Fruit fly (Drosophila melanogaster) whole organism, embryonic: ENCODE results near the gene CG8034.

ENCODE experiments used
- Bteb2 ChIP-seq: fragments of 200-800 bp; sonication (Bioruptor generic); optimal IDR thresholded peaks from 2 replicates; lab custom pipeline; 2016; ENCODE audit warnings: missing biosample characterization, missing genetic modification characterization
- CG10979 ChIP-seq: fragments of 200-800 bp; sonication (Bioruptor generic); optimal IDR thresholded peaks from 2 replicates; lab custom pipeline; 2018; ENCODE audit warnings: missing biosample characterization, mild to moderate bottlenecking, missing genetic modification characterization, moderate library complexity
- CG12155 ChIP-seq: fragments of 200-800 bp; sonication (Bioruptor generic); optimal IDR thresholded peaks from 3 replicates; lab custom pipeline; 2016; ENCODE audit warnings: missing biosample characterization, missing genetic modification characterization
- CG1233 ChIP-seq: fragments of 200-800 bp; sonication (Bioruptor generic); optimal IDR thresholded peaks from 4 replicates; lab custom pipeline; 2018; ENCODE audit warnings: missing biosample characterization, mild to moderate bottlenecking, missing genetic modification characterization
- CG13894 ChIP-seq: fragments of 200-800 bp; sonication (Bioruptor generic); optimal IDR thresholded peaks from 3 replicates; lab custom pipeline; 2018; ENCODE audit warnings: missing biosample characterization, mild to moderate bottlenecking, missing genetic modification characterization, moderate library complexity
- CG14050 ChIP-seq: fragments of 200-800 bp; sonication (Bioruptor generic); IDR thresholded peaks from 3 replicates; pipeline ENCODE4 v1.3.6; 2022; ENCODE audit warnings: missing biosample characterization, missing genetic modification characterization
- CG17359 ChIP-seq: fragments of 200-800 bp; sonication (Bioruptor generic); optimal IDR thresholded peaks from 3 replicates; lab custom pipeline; 2018; ENCODE audit warnings: missing biosample characterization, mild to moderate bottlenecking, missing genetic modification characterization, moderate library complexity
- CG18011 ChIP-seq: fragments of 200-800 bp; sonication (Bioruptor generic); optimal IDR thresholded peaks from 2 replicates; lab custom pipeline; 2017; ENCODE audit warnings: missing biosample characterization, missing genetic modification characterization, mild to moderate bottlenecking, moderate library complexity, missing genotype
- CG34376 ChIP-seq: fragments of 200-800 bp; sonication (Bioruptor generic); optimal IDR thresholded peaks from 2 replicates; lab custom pipeline; 2018; ENCODE audit warnings: missing biosample characterization, mild to moderate bottlenecking, missing genetic modification characterization
- CG3995 ChIP-seq: fragments of 200-800 bp; sonication (Bioruptor generic); optimal IDR thresholded peaks from 3 replicates; lab custom pipeline; 2016; ENCODE audit warnings: missing biosample characterization, missing genetic modification characterization
- CG4282 ChIP-seq: fragments of 200-800 bp; sonication (Bioruptor generic); optimal IDR thresholded peaks from 2 replicates; lab custom pipeline; 2016; ENCODE audit warnings: missing biosample characterization, missing genetic modification characterization
- CG4328 ChIP-seq: fragments of 200-800 bp; sonication (Bioruptor generic); optimal IDR thresholded peaks from 3 replicates; lab custom pipeline; 2017; ENCODE audit warnings: missing biosample characterization, missing genetic modification reagents, missing genetic modification characterization
- CG4707 ChIP-seq: fragments of 200-800 bp; sonication (Bioruptor generic); optimal IDR thresholded peaks from 2 replicates; lab custom pipeline; 2018; ENCODE audit warnings: missing biosample characterization, mild to moderate bottlenecking, missing genetic modification characterization, moderate library complexity
- CG7357 ChIP-seq: fragments of 200-800 bp; sonication (Bioruptor generic); IDR thresholded peaks from 3 replicates; pipeline ENCODE4 v1.3.6; 2022; ENCODE audit warnings: missing biosample characterization, missing genetic modification characterization
- CG9876 ChIP-seq: fragments of 200-800 bp; sonication (Bioruptor generic); optimal IDR thresholded peaks from 2 replicates; lab custom pipeline; 2016; ENCODE audit warnings: missing biosample characterization, missing genetic modification characterization
- CG9932 ChIP-seq: fragments of 200-800 bp; sonication (Bioruptor generic); IDR thresholded peaks from 2 replicates; pipeline ENCODE4 v1.3.6; 2022; ENCODE audit warnings: missing biosample characterization, missing genetic modification characterization
- D ChIP-seq, 2 experiments: fragments of 200-800 bp in 1 of 2; fragments of >200 bp in 1 of 2; sonication (Bioruptor generic) in 1 of 2; optimal IDR thresholded peaks; 2 replicates in 1 of 2; 3 replicates in 1 of 2; lab custom pipeline; 2017; ENCODE audit warnings: mild to moderate bottlenecking in 1 of 2, missing biosample characterization in 1 of 2, missing genetic modification characterization in 1 of 2, missing genetic modification reagents in 1 of 2
- Dad ChIP-seq: fragments of 200-800 bp; sonication (Bioruptor generic); optimal IDR thresholded peaks from 3 replicates; lab custom pipeline; 2016; ENCODE audit warnings: missing biosample characterization, missing genetic modification characterization
- Deaf1 ChIP-seq: fragments of 200-800 bp; optimal IDR thresholded peaks from 3 replicates; lab custom pipeline; 2019; ENCODE audit warnings: missing biosample characterization, mild to moderate bottlenecking, missing genetic modification characterization, moderate library complexity
- Dp ChIP-seq: fragments of 200-800 bp; sonication (Bioruptor generic); optimal IDR thresholded peaks from 2 replicates; lab custom pipeline; 2018; ENCODE audit warnings: missing biosample characterization, mild to moderate bottlenecking, missing genetic modification characterization, moderate library complexity
- H15 ChIP-seq: fragments of 200-800 bp; sonication (Bioruptor generic); IDR thresholded peaks from 3 replicates; pipeline ENCODE4 v1.3.6; 2022; ENCODE audit warnings: missing biosample characterization, missing genetic modification characterization
- Hr39 ChIP-seq: fragments of >200 bp; optimal IDR thresholded peaks from 2 replicates; lab custom pipeline; 2017
- Hr78 ChIP-seq, 2 experiments: fragments of 200-800 bp in 1 of 2; fragments of >200 bp in 1 of 2; sonication (Bioruptor generic) in 1 of 2; optimal IDR thresholded peaks; 2 replicates each; lab custom pipeline; 2017 to 2019; ENCODE audit warnings: missing biosample characterization in 2 of 2, missing genetic modification characterization in 2 of 2, mild to moderate bottlenecking in 1 of 2, moderate library complexity in 1 of 2
- Kr ChIP-seq: fragments of 200-800 bp; sonication (Bioruptor generic); optimal IDR thresholded peaks from 2 replicates; lab custom pipeline; 2017; ENCODE audit warnings: missing biosample characterization, mild to moderate bottlenecking, missing genetic modification characterization
- MBD-R2 ChIP-seq: fragments of 200-800 bp; sonication (Bioruptor generic); IDR thresholded peaks from 2 replicates; pipeline ENCODE4 v1.3.6; 2022; ENCODE audit warnings: missing biosample characterization, missing genetic modification characterization
- Med ChIP-seq: fragments of 200-800 bp; sonication (Bioruptor generic); peaks from one replicate; lab custom pipeline; 2016; ENCODE audit warnings: missing biosample characterization, missing genetic modification characterization, mild to moderate bottlenecking, inconsistent platforms, moderate library complexity
- NK7.1 ChIP-seq: fragments of 200-800 bp; sonication (Bioruptor generic); optimal IDR thresholded peaks from 3 replicates; lab custom pipeline; 2016; ENCODE audit warnings: missing biosample characterization, missing genetic modification characterization
- Poxn ChIP-seq: fragments of 200-800 bp; sonication (Bioruptor generic); IDR thresholded peaks from 2 replicates; pipeline ENCODE4 v1.3.6; 2022; ENCODE audit warnings: missing biosample characterization, missing genetic modification characterization
- Side ChIP-seq: fragments of 200-800 bp; sonication (Bioruptor generic); optimal IDR thresholded peaks from 2 replicates; lab custom pipeline; 2016; ENCODE audit warnings: missing biosample characterization, missing genetic modification characterization
- Sin3A ChIP-seq: fragments of >200 bp; optimal IDR thresholded peaks from 2 replicates; lab custom pipeline; 2018
- Ssrp ChIP-seq: fragments of 200-800 bp; sonication (Bioruptor generic); optimal IDR thresholded peaks from 2 replicates; lab custom pipeline; 2018; ENCODE audit warnings: missing biosample characterization, mild to moderate bottlenecking, missing genetic modification characterization, moderate library complexity
- ara ChIP-seq: fragments of 200-800 bp; sonication (Bioruptor generic); IDR thresholded peaks from 2 replicates; pipeline ENCODE4 v1.3.6; 2022; ENCODE audit warnings: missing biosample characterization, missing genetic modification characterization
- bab2 ChIP-seq: fragments of 200-800 bp; sonication (Bioruptor generic); optimal IDR thresholded peaks from 2 replicates; lab custom pipeline; 2016; ENCODE audit warnings: missing biosample characterization, missing genetic modification characterization
- dan ChIP-seq: fragments of 200-800 bp; sonication (Bioruptor generic); IDR thresholded peaks from 2 replicates; pipeline ENCODE4 v1.3.6; 2022; ENCODE audit warnings: missing biosample characterization, missing genetic modification characterization
- dmrt11E ChIP-seq: fragments of 200-800 bp; sonication (Bioruptor generic); optimal IDR thresholded peaks from 3 replicates; lab custom pipeline; 2018; ENCODE audit warnings: missing biosample characterization, mild to moderate bottlenecking, missing genetic modification characterization, moderate library complexity
- dmrt99B ChIP-seq: fragments of 200-800 bp; sonication (Bioruptor generic); optimal IDR thresholded peaks from 2 replicates; lab custom pipeline; 2018; ENCODE audit warnings: missing biosample characterization, mild to moderate bottlenecking, missing genetic modification characterization, moderate library complexity
- fru ChIP-seq: fragments of >200 bp; optimal IDR thresholded peaks from 2 replicates; lab custom pipeline; 2017
- gem ChIP-seq: fragments of 200-800 bp; sonication (Bioruptor generic); optimal IDR thresholded peaks from 2 replicates; lab custom pipeline; 2019; ENCODE audit warnings: missing biosample characterization, mild to moderate bottlenecking, missing genetic modification characterization, moderate library complexity
- gro ChIP-seq: fragments of 200-800 bp; sonication (Bioruptor generic); optimal IDR thresholded peaks from 2 replicates; lab custom pipeline; 2016; ENCODE audit warnings: missing biosample characterization, missing genetic modification characterization
- hth ChIP-seq: fragments of >200 bp; optimal IDR thresholded peaks from 2 replicates; lab custom pipeline; 2017; ENCODE audit warnings: inconsistent platforms
- ken ChIP-seq: fragments of 200-800 bp; sonication (Bioruptor generic); IDR thresholded peaks from 3 replicates; pipeline ENCODE4 v1.3.6; 2022; ENCODE audit warnings: missing biosample characterization, missing genetic modification characterization
- nerfin-1 ChIP-seq: fragments of 200-800 bp; sonication (Bioruptor generic); optimal IDR thresholded peaks from 3 replicates; lab custom pipeline; 2019; ENCODE audit warnings: missing biosample characterization, mild to moderate bottlenecking, missing genetic modification characterization, moderate library complexity
- ro ChIP-seq: fragments of 200-800 bp; sonication (Bioruptor generic); IDR thresholded peaks from 2 replicates; pipeline ENCODE4 v1.3.6; 2022; ENCODE audit warnings: missing biosample characterization, missing genetic modification characterization
- stwl ChIP-seq: fragments of 200-800 bp; sonication (Bioruptor generic); optimal IDR thresholded peaks from 3 replicates; lab custom pipeline; 2018; ENCODE audit warnings: missing biosample characterization, mild to moderate bottlenecking, missing genetic modification characterization, moderate library complexity
- twi ChIP-seq: fragments of 200-800 bp; optimal IDR thresholded peaks from 2 replicates; lab custom pipeline; 2019; ENCODE audit warnings: missing biosample characterization, mild to moderate bottlenecking, missing genetic modification characterization, moderate library complexity
- vnd ChIP-seq: fragments of 200-800 bp; sonication (Bioruptor generic); IDR thresholded peaks from 3 replicates; pipeline ENCODE4 v1.3.6; 2022; ENCODE audit warnings: missing biosample characterization, missing genetic modification characterization; ENCODE audit not compliant: partially characterized antibody

Gene CG8034

DNA sequence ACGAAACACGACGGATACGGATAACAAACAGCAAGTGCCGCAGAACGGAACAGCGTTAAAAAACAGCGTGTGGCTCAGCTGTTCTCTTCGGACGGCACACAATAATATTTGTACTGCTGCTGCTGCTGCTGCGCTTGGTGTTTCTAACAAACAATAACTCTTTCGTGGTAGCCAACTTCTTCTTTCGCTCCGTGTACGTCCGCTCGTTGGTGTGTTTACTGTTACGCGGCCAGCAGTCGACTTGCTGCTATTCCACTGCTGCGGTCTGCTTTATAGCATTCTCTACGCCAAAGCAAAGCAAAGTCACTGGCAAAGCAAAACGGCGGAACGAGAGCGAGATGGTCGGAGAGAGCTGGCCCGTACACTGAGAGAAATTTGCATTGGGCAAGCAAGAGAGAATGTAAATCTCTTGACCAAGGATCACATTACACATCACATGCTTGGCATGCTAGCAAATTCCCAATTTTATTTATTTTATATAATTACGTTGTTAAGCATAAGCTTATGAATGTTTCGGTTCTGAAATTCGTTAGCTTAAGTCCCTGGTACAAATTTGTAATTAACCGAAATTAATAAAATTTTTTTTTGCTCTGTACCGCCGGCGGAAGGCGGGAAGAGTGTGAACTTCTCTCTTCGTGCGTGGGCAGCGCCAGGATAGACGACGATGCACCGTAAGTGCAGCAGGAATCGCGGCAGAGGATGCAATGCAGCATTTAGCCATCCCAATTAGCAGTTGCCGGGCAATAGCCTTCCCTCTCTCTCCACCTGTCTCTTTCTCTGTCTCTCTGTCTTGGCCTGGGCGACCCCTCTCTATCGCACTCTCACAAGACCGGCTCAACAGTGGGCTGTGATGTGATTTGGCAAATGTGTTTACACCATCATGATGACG, 24.1 kb upstream of the CG8034 start, which contains the start of gene out (continued):
- peak; percentile 84 for TF ChIP-seq CG13894
- TF ChIP-seq Ssrp (tag; lab: Kevin White, UChicago) = peak; percentile 93
- peak; percentile 95 for TF ChIP-seq CG17359 (tag; lab: Kevin White, UChicago)
- TF ChIP-seq CG9932 (GFP tag; lab: Robert Waterston, UW) = peak; percentile 91
- TF ChIP-seq dan (GFP tag; lab: Robert Waterston, UW) = peak; percentile 78
- TF ChIP-seq Side = peak; percentile 85
- TF ChIP-seq dmrt99B (tag; lab: Kevin White, UChicago) = peak; percentile 94
- peak; percentile 61 for TF ChIP-seq CG4282 (GFP tag; lab: Kevin White, UChicago)
- TF ChIP-seq CG14050 (GFP tag; lab: Robert Waterston, UW) = peak; percentile 91
- peak; percentile 93 for TF ChIP-seq CG1233 (GFP tag; lab: Kevin White, UChicago)
- peak; percentile 92 for TF ChIP-seq CG4328
- peak; percentile 40 for TF ChIP-seq stwl (tag; lab: Kevin White, UChicago)
- peak; percentile 85 for TF ChIP-seq gro (GFP tag; lab: Kevin White, UChicago)
- peak; percentile 81 for TF ChIP-seq MBD-R2 (GFP tag; lab: Robert Waterston, UW)
- TF ChIP-seq CG12155 (GFP tag; lab: Kevin White, UChicago) = peak; percentile 89
- TF ChIP-seq CG10979 = peak; percentile 96
- TF ChIP-seq H15 = peak; percentile 92
- TF ChIP-seq Deaf1 (tag; lab: Kevin White, UChicago) = peak; percentile 70
- peak; percentile 97 for TF ChIP-seq gem (tag; lab: Kevin White, UChicago)
- peak; percentile 97 for TF ChIP-seq Med (GFP tag; lab: Kevin White, UChicago)
- peak; percentile 90 for TF ChIP-seq nerfin-1 (tag; lab: Kevin White, UChicago)
- TF ChIP-seq NK7.1 (GFP tag; lab: Kevin White, UChicago) = peak; percentile 73
- TF ChIP-seq CG18011 = peak; percentile 75
- peak in 1 of 2 experiments; percentile 88 for TF ChIP-seq Hr78 (GFP tag; optimal IDR thresholded peaks at IDR 0.05; lab: Kevin White, UChicago)

DNA sequence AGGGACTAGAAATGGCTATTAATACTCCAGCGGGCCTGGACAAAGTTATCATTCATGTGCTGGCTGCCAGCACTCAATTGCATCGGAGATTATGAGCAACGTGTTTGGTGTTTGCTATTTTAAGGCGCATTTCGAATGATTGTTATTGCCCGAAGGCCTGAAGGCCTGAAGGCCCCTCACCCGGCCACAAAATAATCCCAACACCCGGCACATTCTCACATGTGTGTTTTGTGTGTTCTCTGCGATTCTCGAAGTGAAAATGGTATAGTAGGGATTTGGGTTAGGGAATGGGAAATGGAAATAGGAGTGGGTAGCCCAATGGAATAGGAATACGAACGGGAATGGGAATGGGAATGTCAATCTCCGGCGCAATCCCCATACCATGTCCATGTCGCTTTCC, 21.0 kb upstream of the CG8034 start:
- TF ChIP-seq Bteb2 (GFP tag; lab: Kevin White, UChicago) = no peak
- peak; percentile 91 for TF ChIP-seq twi (tag; lab: Kevin White, UChicago)
- TF ChIP-seq dan (GFP tag; lab: Robert Waterston, UW) = no peak
- no peak for TF ChIP-seq gro (GFP tag; lab: Kevin White, UChicago)
- no peak for TF ChIP-seq Sin3A (lab: Kevin White, UChicago)
- TF ChIP-seq Poxn (GFP tag; lab: Robert Waterston, UW) = no peak
- TF ChIP-seq CG4707 = no peak
- TF ChIP-seq Deaf1 (tag; lab: Kevin White, UChicago) = no peak
- TF ChIP-seq vnd (GFP tag; lab: Robert Waterston, UW) = no peak

DNA sequence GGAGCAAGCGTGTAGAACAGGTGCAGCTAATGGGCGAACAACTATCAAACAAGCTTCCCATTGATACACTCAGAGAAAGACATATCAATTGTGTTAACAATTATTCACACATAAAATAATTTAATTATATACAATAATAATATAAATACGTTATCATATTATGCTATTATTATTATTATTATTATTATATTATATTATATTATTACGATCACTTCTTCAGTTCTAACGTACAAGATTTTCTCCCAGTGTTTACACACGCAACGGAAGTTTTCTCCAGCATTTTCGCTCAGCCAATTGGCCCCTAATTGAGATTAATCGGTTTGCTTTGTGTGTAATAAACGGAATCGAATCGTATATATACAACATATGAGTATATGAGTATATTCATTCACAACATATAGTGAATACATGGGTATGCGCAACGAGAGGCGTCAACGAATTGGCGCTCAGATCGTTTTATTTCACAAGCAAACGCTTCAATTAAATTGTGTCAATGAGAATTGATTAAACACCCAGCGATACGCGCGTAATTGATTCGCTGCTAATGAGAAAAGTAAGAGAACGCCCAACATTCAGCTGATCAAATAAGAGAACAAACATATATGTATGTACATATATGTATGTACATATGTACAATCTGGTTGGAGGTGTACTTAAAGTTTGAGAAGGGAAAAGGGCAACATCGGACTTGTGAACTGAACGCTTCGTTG, 19.3 kb upstream of the CG8034 start:
- TF ChIP-seq Dp (GFP tag; lab: Kevin White, UChicago) = no peak
- TF ChIP-seq bab2 = no peak
- no peak for TF ChIP-seq hth (lab: Kevin White, UChicago)
- TF ChIP-seq Kr (GFP tag; lab: Kevin White, UChicago) = no peak
- TF ChIP-seq ro (GFP tag; lab: Robert Waterston, UW) = no peak
- peak; percentile 63 for TF ChIP-seq dmrt11E
- no peak for TF ChIP-seq CG3995 (GFP tag; lab: Kevin White, UChicago)
- peak; percentile 57 for TF ChIP-seq CG34376 (GFP tag; lab: Kevin White, UChicago)
- TF ChIP-seq Poxn (GFP tag; lab: Robert Waterston, UW) = no peak
- no peak for TF ChIP-seq fru (lab: Kevin White, UChicago)
- TF ChIP-seq Dad (GFP tag; lab: Kevin White, UChicago) = no peak
- TF ChIP-seq ken (GFP tag; lab: Robert Waterston, UW) = no peak
- TF ChIP-seq Hr39 (lab: Kevin White, UChicago) = no peak
- TF ChIP-seq ara (GFP tag; lab: Robert Waterston, UW) = peak; percentile 32; the same call in 1 of the 2 replicates
- no peak for TF ChIP-seq D (optimal IDR thresholded peaks at IDR 0.05; lab: Kevin White, UChicago)
- TF ChIP-seq D (GFP tag; optimal IDR thresholded peaks at IDR 0.05; lab: Kevin White, UChicago) = peak; percentile 28
- TF ChIP-seq Deaf1 (tag; lab: Kevin White, UChicago) = peak; percentile 33
- no peak for TF ChIP-seq CG7357 (GFP tag; lab: Robert Waterston, UW)
- no peak for TF ChIP-seq CG9876
